Worm (Caenorhabditis elegans) whole organism, dauer: ENCODE data around the gene glb-23.
"Not testable (repeated sequence)": the region's sequence is repeated elsewhere in the genome, so short reads cannot be mapped to it uniquely, and the experiment has no call there.

Experiments used
- unc-62 ChIP-seq: sonication (generic microtip); optimal IDR thresholded peaks from 2 replicates; lab custom pipeline; 2017; ENCODE audit warnings: missing biosample characterization, missing genetic modification reagents, missing genetic modification characterization

The glb-23 gene

ce11 chrIV:7219398-7220087 lies at the start of gene glb-23, which contains the start of gene R13A1.1:
TSS of gene glb-23 (minus strand) at chrIV:7219498.
TSS of gene R13A1.1 (plus strand) at chrIV:7220037.
- no peak for TF ChIP-seq unc-62 (GFP tag; lab: Kevin White, UChicago)

ce11 chrIV:7263137-7263536 lies 43.8 kb upstream of the glb-23 start, which contains the start of gene glb-2:
TSS of gene glb-2 (minus strand) at chrIV:7263237.
- TF ChIP-seq unc-62 (GFP tag; lab: Kevin White, UChicago): no peak

DNA sequence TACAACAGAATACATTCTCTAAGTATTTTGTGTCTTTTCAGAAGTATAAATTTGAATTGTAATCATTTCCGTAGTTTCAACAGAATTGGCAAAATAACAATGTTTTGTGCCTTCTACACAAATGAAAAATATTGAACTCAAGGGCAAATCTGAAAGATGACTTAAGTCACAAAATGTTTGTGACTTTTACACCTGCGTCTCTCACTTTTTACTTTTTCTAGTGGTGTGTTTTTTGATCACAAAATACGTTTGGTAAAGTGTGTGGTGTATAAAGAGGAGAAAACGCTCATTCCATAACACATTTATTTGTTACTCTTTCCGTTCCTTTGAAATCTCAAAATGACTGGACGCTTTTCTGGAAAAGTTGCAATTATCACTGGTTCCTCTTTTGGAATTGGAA lies 41.3 kb upstream of the glb-23 start, which contains the start of gene C06E4.3:
TSS of gene C06E4.3 (plus strand) at position 289 of the 400 bp plus-strand sequence.
- no peak for TF ChIP-seq unc-62 (GFP tag; lab: Kevin White, UChicago)

DNA sequence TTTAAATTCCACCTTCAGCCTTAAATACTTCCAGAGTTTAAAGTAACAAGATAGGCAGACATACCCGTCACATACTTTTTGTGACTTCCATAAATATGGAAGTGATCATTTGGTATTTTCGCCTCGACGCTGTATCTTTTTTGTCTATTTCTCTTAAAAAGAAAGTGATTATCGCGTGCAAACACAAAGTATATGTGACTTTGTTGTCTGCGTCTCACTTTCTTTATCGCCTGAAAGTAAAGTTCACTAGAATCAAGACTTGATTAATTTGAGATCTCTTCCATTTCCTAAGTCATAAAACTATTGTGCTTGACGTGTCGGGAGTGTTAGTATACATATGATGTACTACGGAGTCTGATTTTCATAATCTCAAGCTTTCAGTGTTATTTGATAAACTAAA lies 39.0 kb upstream of the glb-23 start, which contains the start of gene C06E4.6:
TSS of gene C06E4.6 (minus strand) at position 51 of the 400 bp plus-strand sequence.
- no peak for TF ChIP-seq unc-62 (GFP tag; lab: Kevin White, UChicago)

ce11 chrIV:7254690-7255089 lies 35.4 kb upstream of the glb-23 start, which contains the start of gene C06E4.5:
TSS of gene C06E4.5 (plus strand) at chrIV:7254990.
- TF ChIP-seq unc-62 (GFP tag; lab: Kevin White, UChicago): not testable (repeated sequence)

- no peak for TF ChIP-seq unc-62 (GFP tag; lab: Kevin White, UChicago)
Measured at ce11 chrIV:7253271-7253670, 34.0 kb upstream of the glb-23 start.

- no peak for TF ChIP-seq unc-62 (GFP tag; lab: Kevin White, UChicago)
Measured at ce11 chrIV:7250158-7250557, 30.9 kb upstream of the glb-23 start, which contains the start of gene D2024.18. TSS of gene D2024.18 (plus strand) at chrIV:7250458.

- not testable (repeated sequence) for TF ChIP-seq unc-62 (GFP tag; lab: Kevin White, UChicago)
Measured at ce11 chrIV:7247243-7247642, 27.9 kb upstream of the glb-23 start, which contains the start of gene D2024.1. TSS of gene D2024.1 (plus strand) at chrIV:7247543.

DNA sequence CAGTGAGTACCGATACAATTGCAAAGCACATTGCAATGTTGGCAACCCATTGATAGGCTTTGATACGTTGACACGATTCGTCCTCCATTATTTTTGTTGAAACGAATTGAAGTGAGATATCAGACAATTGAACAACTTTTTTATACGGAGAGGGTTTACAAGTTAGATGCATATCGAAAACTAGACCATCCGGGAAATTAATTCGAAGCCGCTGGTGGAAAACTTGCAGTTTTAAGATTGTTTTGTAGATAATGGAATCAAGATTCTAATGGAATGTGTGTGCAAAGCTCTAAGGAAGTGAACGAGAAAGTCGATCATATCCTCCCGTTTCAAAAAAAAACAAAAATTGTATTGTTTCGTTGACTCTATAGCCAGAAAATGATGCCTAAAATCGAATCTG lies 27.3 kb upstream of the glb-23 start, which contains the start of gene col-114:
TSS of gene col-114 (minus strand) at position 101 of the 400 bp plus-strand sequence.
- TF ChIP-seq unc-62 (GFP tag; lab: Kevin White, UChicago): no peak

DNA sequence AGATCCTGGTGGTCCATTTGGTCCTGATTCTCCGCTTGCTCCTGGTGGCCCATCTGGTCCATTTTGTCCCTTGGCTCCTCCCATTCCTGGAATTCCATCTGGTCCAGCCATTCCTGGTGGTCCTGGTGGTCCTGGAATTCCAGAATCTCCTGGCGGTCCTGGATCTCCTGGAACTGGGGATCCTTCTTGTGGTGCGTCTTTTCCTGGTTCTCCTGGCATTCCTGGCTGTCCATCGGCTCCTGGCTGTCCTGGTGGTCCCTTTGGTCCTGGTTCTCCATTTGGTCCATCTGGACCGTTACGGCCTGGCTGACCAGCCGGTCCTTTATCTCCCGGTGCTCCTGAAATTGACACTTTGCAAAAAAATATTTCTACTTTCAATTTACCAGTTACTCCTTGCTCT lies 26.3 kb upstream of the glb-23 start:
- TF ChIP-seq unc-62 (GFP tag; lab: Kevin White, UChicago): no peak

DNA sequence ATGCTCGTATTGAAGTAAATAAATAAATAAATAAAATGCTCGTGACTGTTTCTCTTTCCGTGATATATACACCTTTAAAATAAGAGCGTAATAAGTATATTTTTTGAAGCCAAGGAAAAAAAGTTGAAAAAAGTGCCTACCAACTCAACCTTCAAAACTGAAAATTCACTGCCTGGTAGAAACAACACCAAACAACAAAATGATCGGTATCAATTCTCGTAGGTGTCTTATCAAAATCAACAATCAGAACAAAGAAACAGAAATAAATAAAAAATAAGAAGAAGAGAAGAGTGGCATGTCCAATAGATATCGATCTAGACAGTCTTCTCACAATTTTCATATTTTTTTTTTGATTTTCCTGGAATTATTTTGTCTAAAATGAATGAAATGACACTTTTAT lies 24.6 kb upstream of the glb-23 start, which contains the start of gene afmd-1:
TSS of gene afmd-1 (plus strand) at position 316 of the 400 bp plus-strand sequence.
- no peak for TF ChIP-seq unc-62 (GFP tag; lab: Kevin White, UChicago)

DNA sequence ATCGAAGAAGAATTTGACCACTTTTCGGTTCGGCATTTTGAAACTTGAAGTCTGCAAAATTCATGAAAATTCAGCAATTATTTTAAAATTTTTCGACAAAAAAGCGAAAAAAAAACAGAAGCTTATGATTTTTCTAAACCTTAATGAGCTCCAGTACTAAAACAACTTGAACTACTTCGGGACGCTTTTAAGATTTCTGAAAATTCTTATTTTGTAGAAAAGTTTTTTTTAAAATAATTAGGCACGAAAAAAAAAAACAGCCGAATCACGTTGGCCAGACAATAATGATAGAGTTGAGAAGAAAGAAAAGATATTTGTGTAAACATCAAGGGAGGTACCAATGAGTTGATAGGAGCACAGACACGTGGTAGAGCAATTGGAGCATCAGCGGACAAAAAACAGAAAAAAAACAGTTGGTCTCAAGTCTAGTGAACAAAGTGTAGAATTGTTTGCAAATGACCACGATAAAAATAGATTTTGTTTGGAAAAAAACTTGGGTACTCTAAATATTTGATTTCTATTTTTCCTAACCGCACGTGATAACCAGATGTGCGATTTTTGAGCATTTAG lies 23.0 kb upstream of the glb-23 start, which contains the start of gene gstk-2:
TSS of gene gstk-2 (minus strand) at position 51 of the 570 bp plus-strand sequence.
- no peak for TF ChIP-seq unc-62 (GFP tag; lab: Kevin White, UChicago)

- no peak for TF ChIP-seq unc-62 (GFP tag; lab: Kevin White, UChicago)
Measured at ce11 chrIV:7240564-7240963, 21.3 kb upstream of the glb-23 start.

DNA sequence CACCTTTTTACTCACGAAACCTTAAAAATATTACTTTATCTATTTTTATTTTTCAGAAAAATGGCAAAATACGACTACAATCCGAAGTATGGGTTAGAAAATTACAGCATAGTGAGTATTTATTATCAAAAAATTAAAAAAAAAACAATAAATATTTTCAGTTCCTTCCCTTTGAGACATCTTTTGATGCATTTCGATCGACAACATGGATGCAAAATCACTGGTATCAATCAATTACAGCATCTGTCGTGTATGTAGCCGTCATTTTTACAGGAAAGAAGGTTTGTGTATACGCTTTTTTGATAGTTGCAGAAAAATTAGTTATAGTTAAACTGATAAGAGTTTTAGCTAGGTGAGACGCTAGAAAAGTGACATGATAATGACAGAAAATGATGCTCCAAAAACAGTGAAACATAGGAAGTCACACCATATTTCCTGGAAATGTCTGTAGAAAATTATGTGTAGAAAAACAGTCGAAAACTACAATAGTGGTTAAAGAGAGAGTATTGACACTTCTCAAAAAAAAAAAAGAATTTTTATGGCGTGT lies 18.4 kb upstream of the glb-23 start, which contains the start of gene elo-3:
TSS of gene elo-3 (plus strand) at position 51 of the 547 bp plus-strand sequence.
- no peak for TF ChIP-seq unc-62 (GFP tag; lab: Kevin White, UChicago)

DNA sequence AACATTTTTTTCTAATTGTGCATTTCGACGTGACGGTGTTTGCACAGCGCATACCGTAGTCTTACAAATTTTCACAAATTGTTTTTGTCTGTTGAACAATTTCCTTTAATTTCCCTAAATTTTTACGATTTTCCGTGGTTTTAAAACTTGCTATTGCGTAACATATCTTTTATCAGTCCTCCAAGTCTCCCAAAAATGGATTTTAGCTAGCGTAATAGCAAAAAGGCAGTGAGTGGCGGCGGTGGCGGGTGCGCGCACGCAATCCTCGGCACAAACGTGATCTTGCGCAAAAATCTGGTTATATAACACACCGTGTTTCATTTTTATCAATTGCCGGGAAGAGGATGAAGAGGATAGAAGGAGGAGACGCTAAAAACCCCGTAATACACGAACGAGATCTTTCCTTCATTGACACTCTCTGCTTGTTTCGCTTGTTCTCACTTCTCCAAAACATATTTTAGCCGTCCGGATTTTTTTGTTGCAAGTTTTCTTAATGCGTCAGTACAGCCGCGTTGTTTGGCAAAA lies 17.0 kb upstream of the glb-23 start:
- no peak for TF ChIP-seq unc-62 (GFP tag; lab: Kevin White, UChicago)
